Worm (Caenorhabditis elegans) whole organism, L1 larva: ENCODE measurements around the gene nlp-76.

ENCODE experiments used
- ces-1 ChIP-seq: fragments of 150-350 bp; optimal IDR thresholded peaks from 2 replicates; lab custom pipeline; 2014; ENCODE audit warnings: missing biosample characterization, missing genetic modification reagents, missing genetic modification characterization
- fos-1 ChIP-seq: fragments of 150-350 bp; optimal IDR thresholded peaks from 2 replicates; lab custom pipeline; 2014; ENCODE audit warnings: missing biosample characterization, missing genetic modification characterization
- lin-15B ChIP-seq: fragments of 150-350 bp; sonication (generic microtip); optimal IDR thresholded peaks from 3 replicates; lab custom pipeline; 2014; ENCODE audit warnings: missing biosample characterization, missing genetic modification characterization
- nhr-19 ChIP-seq: fragments of 200-800 bp; sonication (Bioruptor generic); conservative IDR thresholded peaks from 2 replicates; pipeline ENCODE4 v1.3.6; 2022; ENCODE audit warnings: missing genetic modification characterization, missing compliant biosample characterization
- nhr-237 ChIP-seq: fragments of 150-350 bp; optimal IDR thresholded peaks from 2 replicates; lab custom pipeline; 2014; ENCODE audit warnings: missing biosample characterization, missing genetic modification characterization
- nhr-76 ChIP-seq: sonication (generic microtip); optimal IDR thresholded peaks from 2 replicates; lab custom pipeline; 2017; ENCODE audit warnings: missing biosample characterization, missing genetic modification characterization
- nhr-85 ChIP-seq: sonication (generic microtip); peaks from one replicate; lab custom pipeline; 2016; ENCODE audit warnings: missing genetic modification characterization, inconsistent platforms, missing compliant biosample characterization
- skn-1 ChIP-seq: fragments of 150-350 bp; optimal IDR thresholded peaks from 2 replicates; lab custom pipeline; 2014; ENCODE audit warnings: missing biosample characterization, missing genetic modification characterization
- zag-1 ChIP-seq: fragments of 150-350 bp; optimal IDR thresholded peaks from 2 replicates; lab custom pipeline; 2014; ENCODE audit warnings: missing biosample characterization, missing genetic modification characterization

- TF ChIP-seq ces-1, result no peak
- no peak for TF ChIP-seq nhr-237 (tag; lab: Kevin White, UChicago)
- TF ChIP-seq fos-1, result no peak
- no peak for TF ChIP-seq lin-15B (tag; lab: Kevin White, UChicago)
- no peak for TF ChIP-seq nhr-85
- TF ChIP-seq nhr-19 (GFP tag; lab: Robert Waterston, UW), result no peak
- no peak for TF ChIP-seq nhr-76 (tag; lab: Kevin White, UChicago)
- no peak for TF ChIP-seq zag-1 (tag; lab: Kevin White, UChicago)
- TF ChIP-seq skn-1 (tag; lab: Kevin White, UChicago), result no peak
These were observed 8.3 kb downstream of the nlp-76 start for ce11 chrX:12655339-12655875.
